Worm (Caenorhabditis elegans): ENCODE results near the gene Y46G5A.8.
"Not testable (repeated sequence)": the region's sequence is repeated elsewhere in the genome, so short reads cannot be mapped to it uniquely, and the experiment has no call there.

The Y46G5A.8 gene

DNA sequence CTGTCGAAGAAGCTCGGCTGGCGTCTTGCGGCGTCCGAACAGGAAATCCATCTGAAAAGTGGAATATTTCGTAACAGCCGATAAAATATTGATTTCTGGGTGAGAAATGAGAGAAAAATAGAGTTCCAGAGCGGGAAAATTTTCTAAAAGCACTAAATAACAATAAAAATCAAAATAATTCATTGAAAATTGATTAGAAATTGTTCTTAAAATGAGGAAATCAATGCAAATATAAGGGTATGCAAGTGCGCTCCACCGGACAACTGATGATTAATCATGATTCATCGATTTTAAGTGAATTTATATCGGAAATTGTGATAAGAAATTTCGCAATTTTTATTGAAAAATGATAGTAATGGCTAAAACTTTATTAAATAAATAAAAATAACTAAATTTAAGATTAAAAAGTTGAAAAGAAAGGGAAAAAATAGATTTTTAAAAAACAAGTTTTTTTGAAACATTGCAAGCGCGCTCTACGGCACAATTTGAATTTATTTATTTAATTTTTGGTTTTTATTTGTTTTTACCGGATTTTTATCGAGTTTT lies 12.1 kb downstream of the Y46G5A.8 start, which contains the start of the genes vps-2 and tiar-2 (continued):
- TF ChIP-seq daf-16 (GFP tag; optimal IDR thresholded peaks at IDR 0.05) (no peak), daf-16 (tag; optimal IDR thresholded peaks at IDR 0.05) (peak; percentile 41), ces-1 (GFP tag; optimal IDR thresholded peaks at IDR 0.05) (peak; percentile 71), lin-39 (tag; optimal IDR thresholded peaks at IDR 0.05) (no peak), mep-1 (tag; optimal IDR thresholded peaks at IDR 0.05) (peak; percentile 77), fos-1 (tag; optimal IDR thresholded peaks at IDR 0.05) (peak; percentile 75), Y105C5A.15 (GFP tag; IDR thresholded peaks at IDR 0.05) (no peak), aha-1 (tag) (no peak)

DNA sequence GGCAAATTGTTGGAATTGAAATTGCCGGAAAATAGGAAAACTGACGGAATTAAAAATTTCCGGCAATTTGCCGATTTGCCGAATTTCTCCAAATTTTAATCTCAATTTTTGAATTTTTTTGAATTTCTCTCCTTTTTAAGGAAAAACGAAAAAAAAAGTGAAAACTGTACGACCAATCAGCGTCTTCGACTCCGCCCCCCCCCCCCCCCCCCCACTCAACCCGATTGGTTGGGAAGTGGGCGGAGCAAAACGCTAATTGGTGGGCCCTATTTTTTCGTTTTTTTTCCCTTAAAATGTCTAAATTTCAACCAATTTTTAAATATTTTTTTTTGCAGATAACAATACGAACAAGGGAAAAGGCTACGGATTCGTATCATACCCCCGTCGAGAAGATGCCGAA lies 13.8 kb downstream of the Y46G5A.8 start:
- TF ChIP-seq hlh-11 (tag; optimal IDR thresholded peaks at IDR 0.05) (no peak), set-16 (GFP tag; IDR thresholded peaks at IDR 0.05) (peak; percentile 73)

DNA sequence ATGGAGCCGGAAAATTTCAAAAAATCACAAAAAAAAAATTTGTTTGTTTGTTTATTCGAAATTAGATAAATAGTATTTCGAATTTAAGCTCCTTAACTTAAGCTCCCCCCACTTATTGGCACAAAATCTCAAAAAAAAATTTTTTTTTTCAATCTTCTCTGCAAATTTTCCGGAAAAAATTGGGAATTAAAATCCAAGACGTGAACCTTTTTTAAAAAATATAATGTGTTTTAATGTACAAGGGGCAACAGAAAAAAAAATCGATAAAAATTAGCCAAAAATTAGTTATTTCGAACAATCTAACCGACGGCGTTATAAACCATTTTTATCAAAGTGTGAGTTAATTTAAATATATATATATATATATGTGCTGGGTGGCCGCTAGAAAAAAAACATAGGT lies 18.3 kb downstream of the Y46G5A.8 start, which contains the start of gene Y46G5A.14:
TSS of gene Y46G5A.14 (plus strand) at position 301 of the 400 bp plus-strand sequence.
- no peak for TF ChIP-seq cey-2 (tag; optimal IDR thresholded peaks at IDR 0.05; ENCODE audit: borderline replicate concordance, insufficient read depth)
- no peak for TF ChIP-seq nhr-102 (tag; optimal IDR thresholded peaks at IDR 0.05)

DNA sequence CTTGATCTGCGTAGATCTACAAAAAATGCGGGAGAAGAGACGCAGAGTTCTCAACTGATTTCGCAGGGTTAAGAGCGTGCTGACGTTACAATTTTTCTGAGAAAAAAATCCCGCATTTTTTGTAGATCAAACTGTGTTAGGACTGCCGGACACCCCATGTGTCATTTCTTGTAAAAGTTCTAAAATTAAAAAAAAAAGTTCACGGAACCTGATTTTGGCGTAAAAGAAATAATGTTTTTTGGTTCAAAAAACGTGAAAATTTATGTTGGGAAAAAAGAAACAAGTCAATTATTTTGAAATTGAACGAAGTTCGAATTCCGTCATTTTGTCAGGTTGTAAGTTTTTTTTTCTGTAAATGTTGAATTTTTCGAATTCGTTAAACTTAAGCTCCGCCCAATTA lies 20.2 kb downstream of the Y46G5A.8 start, which contains the start of gene Y46G5A.34:
TSS of gene Y46G5A.34 (plus strand) at position 301 of the 400 bp plus-strand sequence.
- TF ChIP-seq ZK337.2 (GFP tag; IDR thresholded peaks at IDR 0.05), result no peak
- peak; percentile 60 for TF ChIP-seq aha-1 (tag)

DNA sequence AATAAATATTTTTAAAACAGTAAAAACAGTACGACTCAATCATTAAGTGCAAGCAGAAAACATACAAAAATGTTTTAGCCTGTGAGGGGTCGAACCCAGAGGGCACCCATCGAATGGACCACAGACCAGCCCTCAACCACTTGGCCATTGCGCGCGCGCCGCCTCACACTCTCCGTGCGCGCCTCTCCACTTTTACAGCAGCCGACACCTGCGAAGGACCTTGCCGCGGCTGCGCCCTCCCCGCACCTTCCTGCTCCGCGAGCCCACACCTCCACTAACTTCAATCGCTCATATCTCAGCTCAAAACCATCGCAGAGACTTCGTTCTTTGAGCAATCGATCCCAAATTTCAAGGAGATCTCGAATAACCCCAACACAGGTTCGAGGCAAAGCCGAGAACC lies 22.2 kb downstream of the Y46G5A.8 start:
- TF ChIP-seq F37D6.2 (tag; optimal IDR thresholded peaks at IDR 0.05), result peak; percentile 43
- TF ChIP-seq T26A8.4 (GFP tag; IDR thresholded peaks at IDR 0.05), result peak; percentile 81
- TF ChIP-seq set-16 (GFP tag; IDR thresholded peaks at IDR 0.05), result peak; percentile 98
- TF ChIP-seq nhr-42 (GFP tag; IDR thresholded peaks at IDR 0.05), result peak; percentile 80; the same call in 1 of the 2 replicates
- peak; percentile 93 for TF ChIP-seq aha-1 (tag)
- peak; percentile 71 for TF ChIP-seq mep-1 (tag; optimal IDR thresholded peaks at IDR 0.05)
- peak; percentile 83 for TF ChIP-seq snpc-1.2 (GFP tag; IDR thresholded peaks at IDR 0.05)
- peak in 1 of 2 experiments; percentile 31 for TF ChIP-seq lsy-2 (tag; optimal IDR thresholded peaks at IDR 0.05)
- peak; percentile 40 for TF ChIP-seq arid-1 (GFP tag; conservative IDR thresholded peaks at IDR 0.05)
- 0 out of 2 replicates have a peak, but pooled peaks have one; percentile 16 for TF ChIP-seq lin-1 (GFP tag; IDR thresholded peaks at IDR 0.05)
- TF ChIP-seq ctbp-1 (GFP tag; IDR thresholded peaks at IDR 0.05), result 0 out of 2 replicates have a peak, but pooled peaks have one; percentile 34
- peak; percentile 81 for TF ChIP-seq snpc-4 (tag; optimal IDR thresholded peaks at IDR 0.05)
- 0 out of 2 replicates have a peak, but pooled peaks have one; percentile 2 for TF ChIP-seq ceh-44 (GFP tag; IDR thresholded peaks at IDR 0.05)
- peak; percentile 48; the same call in 1 of the 2 replicates for TF ChIP-seq pha-4 (GFP tag; IDR thresholded peaks at IDR 0.05)
- not testable (repeated sequence) for TF ChIP-seq pha-4 (tag; optimal IDR thresholded peaks at IDR 0.05)
- peak; percentile 50 for TF ChIP-seq duxl-1 (tag; optimal IDR thresholded peaks at IDR 0.05; ENCODE audit: poor library complexity)
- peak; percentile 69; the same call in 1 of the 2 replicates for TF ChIP-seq dmd-9 (GFP tag; IDR thresholded peaks at IDR 0.05)
- peak; percentile 20 for TF ChIP-seq hlh-30 (tag; optimal IDR thresholded peaks at IDR 0.05; ENCODE audit: insufficient read depth)
- TF ChIP-seq dmd-6 (GFP tag; IDR thresholded peaks at IDR 0.05), result peak; percentile 49; the same call in 1 of the 2 replicates
- peak; percentile 10; the same call in 1 of the 2 replicates for TF ChIP-seq tra-1 (GFP tag; IDR thresholded peaks at IDR 0.05)
- TF ChIP-seq lin-38 (GFP tag; IDR thresholded peaks at IDR 0.05), result peak; percentile 84
- peak; percentile 11 for TF ChIP-seq hlh-11 (tag; optimal IDR thresholded peaks at IDR 0.05)
- peak; percentile 69; the same call in 1 of the 2 replicates for TF ChIP-seq ZK337.2 (GFP tag; IDR thresholded peaks at IDR 0.05)
- TF ChIP-seq mes-2 (tag; optimal IDR thresholded peaks at IDR 0.05; ENCODE audit: poor library complexity, severe bottlenecking), result peak; percentile 79
- TF ChIP-seq Y48G9A.11 (GFP tag; IDR thresholded peaks at IDR 0.05), result peak; percentile 87
- TF ChIP-seq F49E8.2 (tag; optimal IDR thresholded peaks at IDR 0.05; ENCODE audit: borderline replicate concordance), result peak; percentile 38
- TF ChIP-seq nhr-102 (tag; optimal IDR thresholded peaks at IDR 0.05), result peak; percentile 15
- peak; percentile 88 for TF ChIP-seq lin-13 (GFP tag; optimal IDR thresholded peaks at IDR 0.05)
- 0 out of 2 replicates have a peak, but pooled peaks have one; percentile 24 for TF ChIP-seq mdt-29 (GFP tag; IDR thresholded peaks at IDR 0.05)
- peak; percentile 19 for TF ChIP-seq dve-1 (tag; optimal IDR thresholded peaks at IDR 0.05; ENCODE audit: insufficient read depth)
- TF ChIP-seq rbr-2 (tag; optimal IDR thresholded peaks at IDR 0.05), result peak; percentile 45
- TF ChIP-seq vab-7 (GFP tag; IDR thresholded peaks at IDR 0.05), result peak; percentile 56; the same call in 1 of the 2 replicates
- TF ChIP-seq egl-43 (GFP tag; IDR thresholded peaks at IDR 0.05), result peak; percentile 75; the same call in 1 of the 2 replicates

Measured in whole organism, L4 larva.